Fruit fly (Drosophila melanogaster) whole organism, embryonic: ENCODE data around the gene Nep6.

Experiments used
- CG1024 ChIP-seq: fragments of 200-800 bp; sonication (Bioruptor generic); IDR thresholded peaks from 2 replicates; pipeline ENCODE4 v1.3.6; 2022; ENCODE audit warnings: missing biosample characterization, missing genetic modification characterization
- CG10462 ChIP-seq: fragments of 200-800 bp; sonication (Bioruptor generic); optimal IDR thresholded peaks from 2 replicates; lab custom pipeline; 2016; ENCODE audit warnings: missing biosample characterization, missing genetic modification characterization
- CG12219 ChIP-seq: fragments of 200-800 bp; sonication (Bioruptor generic); optimal IDR thresholded peaks from 3 replicates; lab custom pipeline; 2018; ENCODE audit warnings: missing biosample characterization, mild to moderate bottlenecking, missing genetic modification characterization
- CG12942 ChIP-seq: fragments of 200-800 bp; sonication (Bioruptor generic); optimal IDR thresholded peaks from 3 replicates; lab custom pipeline; 2016; ENCODE audit warnings: missing biosample characterization, missing genetic modification characterization
- CG1603 ChIP-seq: fragments of 200-800 bp; sonication (Bioruptor generic); optimal IDR thresholded peaks from 2 replicates; lab custom pipeline; 2019; ENCODE audit warnings: missing biosample characterization, mild to moderate bottlenecking, missing genetic modification characterization, moderate library complexity
- CG16779 ChIP-seq: fragments of 200-800 bp; sonication (Bioruptor generic); IDR thresholded peaks from 2 replicates; pipeline ENCODE4 v1.3.6; 2022; ENCODE audit warnings: missing biosample characterization, missing genetic modification characterization
- CG16815 ChIP-seq: fragments of 200-800 bp; sonication (Bioruptor generic); optimal IDR thresholded peaks from 3 replicates; lab custom pipeline; 2017; ENCODE audit warnings: missing biosample characterization, mild to moderate bottlenecking, missing genetic modification characterization
- CG17612 ChIP-seq: fragments of 200-800 bp; sonication (Bioruptor generic); IDR thresholded peaks from 2 replicates; pipeline ENCODE4 v1.3.6; 2022; ENCODE audit warnings: missing biosample characterization, missing genetic modification characterization
- CG18619 ChIP-seq: fragments of 200-800 bp; sonication (Bioruptor generic); optimal IDR thresholded peaks from 3 replicates; lab custom pipeline; 2017; ENCODE audit warnings: missing biosample characterization, mild to moderate bottlenecking, missing genetic modification characterization
- CG2199 ChIP-seq: fragments of 200-800 bp; sonication (Bioruptor generic); IDR thresholded peaks from 3 replicates; pipeline ENCODE4 v1.3.6; 2022; ENCODE audit warnings: missing biosample characterization, missing genetic modification characterization
- CG2202 ChIP-seq: fragments of 200-800 bp; sonication (Bioruptor generic); optimal IDR thresholded peaks from 2 replicates; lab custom pipeline; 2018; ENCODE audit warnings: missing biosample characterization, mild to moderate bottlenecking, missing genetic modification characterization
- CG31388 ChIP-seq: fragments of 200-800 bp; sonication (Bioruptor generic); optimal IDR thresholded peaks from 2 replicates; lab custom pipeline; 2016; ENCODE audit warnings: missing biosample characterization, missing genetic modification characterization
- CG32532 ChIP-seq: fragments of 200-800 bp; sonication (Bioruptor generic); IDR thresholded peaks from 2 replicates; pipeline ENCODE4 v1.3.6; 2022; ENCODE audit warnings: missing biosample characterization, missing genetic modification characterization
- CG33213 ChIP-seq: fragments of 200-800 bp; sonication (Bioruptor generic); optimal IDR thresholded peaks from 3 replicates; lab custom pipeline; 2016; ENCODE audit warnings: missing biosample characterization, missing genetic modification characterization
- CG8359 ChIP-seq: fragments of 200-800 bp; sonication (Bioruptor generic); optimal IDR thresholded peaks from 2 replicates; lab custom pipeline; 2017; ENCODE audit warnings: missing biosample characterization, mild to moderate bottlenecking, missing genetic modification characterization, borderline replicate concordance
- CG9932 ChIP-seq: fragments of 200-800 bp; sonication (Bioruptor generic); IDR thresholded peaks from 2 replicates; pipeline ENCODE4 v1.3.6; 2022; ENCODE audit warnings: missing biosample characterization, missing genetic modification characterization
- D19A ChIP-seq: fragments of 200-800 bp; optimal IDR thresholded peaks from 3 replicates; lab custom pipeline; 2019; ENCODE audit warnings: missing biosample characterization, mild to moderate bottlenecking, missing genetic modification characterization, moderate library complexity
- Deaf1 ChIP-seq: fragments of 200-800 bp; optimal IDR thresholded peaks from 3 replicates; lab custom pipeline; 2019; ENCODE audit warnings: missing biosample characterization, mild to moderate bottlenecking, missing genetic modification characterization, moderate library complexity
- Dek ChIP-seq: fragments of 200-800 bp; sonication (Bioruptor generic); optimal IDR thresholded peaks from 3 replicates; lab custom pipeline; 2019; ENCODE audit warnings: missing biosample characterization, mild to moderate bottlenecking, missing genetic modification characterization, moderate library complexity
- Fer2 ChIP-seq: fragments of 200-800 bp; sonication (Bioruptor generic); optimal IDR thresholded peaks from 2 replicates; lab custom pipeline; 2018; ENCODE audit warnings: missing biosample characterization, mild to moderate bottlenecking, missing genetic modification characterization, moderate library complexity
- HLH3B ChIP-seq: fragments of 200-800 bp; sonication (Bioruptor generic); IDR thresholded peaks from 2 replicates; pipeline ENCODE4 v1.3.6; 2022; ENCODE audit warnings: missing biosample characterization, missing genetic modification characterization
- Hmx ChIP-seq: fragments of 200-800 bp; sonication (Bioruptor generic); optimal IDR thresholded peaks from 2 replicates; lab custom pipeline; 2016; ENCODE audit warnings: missing biosample characterization, missing genetic modification characterization
- Hr51 ChIP-seq, 2 experiments: fragments of 200-800 bp; sonication (Bioruptor generic); optimal IDR thresholded peaks; 2 replicates in 1 of 2; 3 replicates in 1 of 2; lab custom pipeline; 2016 to 2018; ENCODE audit warnings: missing biosample characterization in 2 of 2, missing genetic modification characterization in 2 of 2, mild to moderate bottlenecking in 1 of 2, moderate library complexity in 1 of 2
- MBD-R2 ChIP-seq: fragments of 200-800 bp; sonication (Bioruptor generic); IDR thresholded peaks from 2 replicates; pipeline ENCODE4 v1.3.6; 2022; ENCODE audit warnings: missing biosample characterization, missing genetic modification characterization
- Max ChIP-seq: fragments of 200-800 bp; sonication (Bioruptor generic); optimal IDR thresholded peaks from 2 replicates; lab custom pipeline; 2016; ENCODE audit warnings: missing biosample characterization, mild to moderate bottlenecking, missing genetic modification characterization
- Meics ChIP-seq: fragments of 200-800 bp; sonication (Bioruptor generic); optimal IDR thresholded peaks from 2 replicates; lab custom pipeline; 2017; ENCODE audit warnings: missing biosample characterization, mild to moderate bottlenecking, missing genetic modification characterization
- Oaz ChIP-seq: fragments of 200-800 bp; sonication (Bioruptor generic); IDR thresholded peaks from 2 replicates; pipeline ENCODE4 v1.3.6; 2022; ENCODE audit warnings: missing biosample characterization, missing genetic modification characterization
- Ravus ChIP-seq: fragments of 200-800 bp; sonication (Bioruptor generic); IDR thresholded peaks from 2 replicates; pipeline ENCODE4 v1.3.6; 2022; ENCODE audit warnings: missing biosample characterization, missing genetic modification characterization
- Rfx ChIP-seq: fragments of 200-800 bp; sonication (Bioruptor generic); IDR thresholded peaks from 2 replicates; pipeline ENCODE4 v1.3.6; 2022; ENCODE audit warnings: missing biosample characterization, missing genetic modification characterization
- Sry-β ChIP-seq: fragments of 200-800 bp; sonication (Bioruptor generic); optimal IDR thresholded peaks from 2 replicates; lab custom pipeline; 2018; ENCODE audit warnings: missing biosample characterization, mild to moderate bottlenecking, missing genetic modification characterization, moderate library complexity
- Taf1 ChIP-seq: fragments of 200-800 bp; sonication (Bioruptor generic); IDR thresholded peaks from 2 replicates; pipeline ENCODE4 v1.3.6; 2022; ENCODE audit warnings: missing biosample characterization, missing genetic modification characterization
- amos ChIP-seq: fragments of 200-800 bp; sonication (Bioruptor generic); IDR thresholded peaks from 2 replicates; pipeline ENCODE4 v1.3.6; 2022; ENCODE audit warnings: missing biosample characterization, missing genetic modification characterization; ENCODE audit not compliant: partially characterized antibody
- br ChIP-seq: fragments of >200 bp; optimal IDR thresholded peaks from 2 replicates; lab custom pipeline; 2017
- cg ChIP-seq: fragments of 200-800 bp; sonication (Bioruptor generic); optimal IDR thresholded peaks from 3 replicates; lab custom pipeline; 2019; ENCODE audit warnings: missing biosample characterization, mild to moderate bottlenecking, missing genetic modification characterization, moderate library complexity
- chif ChIP-seq, 2 experiments: fragments of 200-800 bp; sonication (Bioruptor generic); optimal IDR thresholded peaks; 3 replicates each; lab custom pipeline; 2016; ENCODE audit warnings: missing biosample characterization in 2 of 2, missing genetic modification characterization in 2 of 2
- crol ChIP-seq: fragments of 200-800 bp; sonication (Bioruptor generic); IDR thresholded peaks from 2 replicates; pipeline ENCODE4 v1.3.6; 2022; ENCODE audit warnings: missing biosample characterization, missing genetic modification characterization
- crp ChIP-seq, 2 experiments: fragments of 200-800 bp; sonication (Bioruptor generic); optimal IDR thresholded peaks; 2 replicates in 1 of 2; 3 replicates in 1 of 2; lab custom pipeline; 2017; ENCODE audit warnings: missing biosample characterization in 2 of 2, missing genetic modification characterization in 2 of 2, mild to moderate bottlenecking in 1 of 2, moderate library complexity in 1 of 2
- dati ChIP-seq: fragments of 200-800 bp; sonication (Bioruptor generic); IDR thresholded peaks from 2 replicates; pipeline ENCODE4 v1.3.6; 2022; ENCODE audit warnings: missing biosample characterization, missing genetic modification characterization
- en ChIP-seq: fragments of 200-800 bp; sonication (Bioruptor generic); optimal IDR thresholded peaks from 2 replicates; lab custom pipeline; 2016; ENCODE audit warnings: missing biosample characterization, missing genetic modification characterization
- lola ChIP-seq, 3 experiments: fragments of >200 bp in 2 of 3; fragments of 200-800 bp in 1 of 3; sonication (Bioruptor generic) in 1 of 3; optimal IDR thresholded peaks; 2 replicates each; lab custom pipeline; 2017 to 2019; ENCODE audit warnings: missing biosample characterization in 3 of 3, missing genetic modification characterization in 3 of 3, mild to moderate bottlenecking in 1 of 3, moderate library complexity in 1 of 3
- nmo ChIP-seq: fragments of 200-800 bp; sonication (Bioruptor generic); optimal IDR thresholded peaks from 2 replicates; lab custom pipeline; 2018; ENCODE audit warnings: missing biosample characterization, mild to moderate bottlenecking, missing genetic modification characterization, moderate library complexity
- pan ChIP-seq, 4 experiments: fragments of >200 bp in 3 of 4; fragments of 200-800 bp in 1 of 4; sonication (Bioruptor generic) in 1 of 4; optimal IDR thresholded peaks in 3 of 4; IDR thresholded peaks in 1 of 4; 2 replicates each; pipeline versions ENCODE4 v1.3.6 to Lab custom; 2017 to 2022; ENCODE audit warnings: missing biosample characterization in 2 of 4, missing genetic modification characterization in 2 of 4, mixed read lengths in 1 of 4
- prd ChIP-seq, 3 experiments: fragments of >200 bp in 2 of 3; fragments of 200-800 bp in 1 of 3; sonication (Bioruptor generic) in 1 of 3; optimal IDR thresholded peaks in 2 of 3; IDR thresholded peaks in 1 of 3; 2 replicates in 2 of 3; 3 replicates in 1 of 3; pipeline versions ENCODE4 v1.3.6 to Lab custom; 2017 to 2022; ENCODE audit warnings: missing biosample characterization in 1 of 3, missing genetic modification characterization in 1 of 3
- sima ChIP-seq: fragments of 200-800 bp; sonication (Bioruptor generic); optimal IDR thresholded peaks from 2 replicates; lab custom pipeline; 2016; ENCODE audit warnings: missing biosample characterization, missing genetic modification characterization
- slbo ChIP-seq: fragments of 200-800 bp; sonication (Bioruptor generic); IDR thresholded peaks from 2 replicates; pipeline ENCODE4 v1.3.6; 2022; ENCODE audit warnings: missing biosample characterization, missing genetic modification characterization
- sna ChIP-seq: fragments of 200-800 bp; sonication (Bioruptor generic); IDR thresholded peaks from 2 replicates; pipeline ENCODE4 v1.3.6; 2022; ENCODE audit warnings: missing biosample characterization, missing genetic modification characterization; ENCODE audit not compliant: partially characterized antibody
- tna ChIP-seq: fragments of 200-800 bp; sonication (Bioruptor generic); IDR thresholded peaks from 2 replicates; pipeline ENCODE4 v1.3.6; 2022; ENCODE audit warnings: missing biosample characterization, missing genetic modification characterization; ENCODE audit not compliant: partially characterized antibody
- tx ChIP-seq: fragments of 200-800 bp; sonication (Bioruptor generic); optimal IDR thresholded peaks from 2 replicates; lab custom pipeline; 2016; ENCODE audit warnings: missing biosample characterization, missing genetic modification characterization
- unpg ChIP-seq: fragments of 200-800 bp; sonication (Bioruptor generic); optimal IDR thresholded peaks from 3 replicates; lab custom pipeline; 2018; ENCODE audit warnings: missing biosample characterization, mild to moderate bottlenecking, missing genetic modification characterization, moderate library complexity

Nep6 gene

DNA sequence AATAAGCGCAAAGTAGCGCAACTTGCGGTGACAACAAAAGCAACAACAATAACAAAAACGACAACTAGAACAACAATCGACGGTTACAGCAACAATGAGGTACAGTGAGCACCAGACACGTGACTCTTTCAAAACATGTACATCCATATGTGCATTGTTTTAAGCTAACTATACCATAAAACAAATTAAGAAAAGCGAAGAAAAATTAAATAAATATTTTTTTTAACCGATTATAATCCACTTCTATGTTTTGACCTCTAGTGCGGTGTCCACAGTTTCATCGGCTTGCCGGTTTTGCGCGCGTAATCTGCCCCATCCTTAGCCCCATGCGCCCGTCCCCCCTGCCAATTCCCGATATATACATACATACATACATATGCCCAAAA, 47.1 kb upstream of the Nep6 start (continued):
- peak; percentile 52 for TF ChIP-seq en
- TF ChIP-seq CG9932 = peak; percentile 98
- TF ChIP-seq Hmx (GFP tag; lab: Kevin White, UChicago) = peak; percentile 79
- TF ChIP-seq CG1024 (GFP tag; lab: Robert Waterston, UW) = peak; percentile 83
- no peak for TF ChIP-seq crol
- peak; percentile 81 for TF ChIP-seq CG12219 (GFP tag; lab: Kevin White, UChicago)
- TF ChIP-seq br (lab: Kevin White, UChicago) = no peak
- peak; percentile 80; the same call in 2 of the 3 replicates for TF ChIP-seq CG2199 (GFP tag; lab: Robert Waterston, UW)
- peak; percentile 69 to 83 for TF ChIP-seq chif (GFP tag; optimal IDR thresholded peaks at IDR 0.05; lab: Kevin White, UChicago)
- peak; percentile 90 for TF ChIP-seq Oaz (GFP tag; lab: Robert Waterston, UW)
- TF ChIP-seq MBD-R2 = peak; percentile 96
- TF ChIP-seq CG16815 = peak; percentile 92
- TF ChIP-seq cg = no peak
- TF ChIP-seq CG17612 (GFP tag; lab: Robert Waterston, UW) = peak; percentile 92
- TF ChIP-seq CG33213 = peak; percentile 81
- peak; percentile 96 for TF ChIP-seq CG16779 (GFP tag; lab: Robert Waterston, UW)
- peak; percentile 81 for TF ChIP-seq dati (GFP tag; lab: Robert Waterston, UW)
- peak in 1 of 2 experiments; percentile 41 for TF ChIP-seq crp (GFP tag; optimal IDR thresholded peaks at IDR 0.05; lab: Kevin White, UChicago)
- TF ChIP-seq CG8359 (GFP tag; lab: Kevin White, UChicago) = peak; percentile 66
- peak; percentile 79 for TF ChIP-seq CG12942
- no peak for TF ChIP-seq tna
- TF ChIP-seq Hr51 (GFP tag; optimal IDR thresholded peaks at IDR 0.05; lab: Kevin White, UChicago) = peak; percentile 71 to 89
- peak in 1 of 3 experiments; percentile 67 for TF ChIP-seq lola (GFP tag; optimal IDR thresholded peaks at IDR 0.05; lab: Kevin White, UChicago)
- peak; percentile 82 for TF ChIP-seq CG10462 (GFP tag; lab: Kevin White, UChicago)
- TF ChIP-seq Meics (GFP tag; lab: Kevin White, UChicago) = peak; percentile 95
- no peak for TF ChIP-seq amos
- peak; percentile 94 for TF ChIP-seq Dek (tag; lab: Kevin White, UChicago)
- peak; percentile 69 for TF ChIP-seq sima (GFP tag; lab: Kevin White, UChicago)
- peak; percentile 45 for TF ChIP-seq CG2202 (tag; lab: Kevin White, UChicago)
- TF ChIP-seq CG18619 (GFP tag; lab: Kevin White, UChicago) = peak; percentile 88
- no peak for TF ChIP-seq sna
- TF ChIP-seq Ravus (GFP tag; lab: Robert Waterston, UW) = peak; percentile 89
- TF ChIP-seq CG32532 (GFP tag; lab: Robert Waterston, UW) = peak; percentile 98
- TF ChIP-seq D19A (tag; lab: Kevin White, UChicago) = peak; percentile 75
- TF ChIP-seq unpg = peak; percentile 93
- peak; percentile 95 for TF ChIP-seq HLH3B (GFP tag; lab: Robert Waterston, UW)
- peak; percentile 98 for TF ChIP-seq Rfx (GFP tag; lab: Robert Waterston, UW)
- TF ChIP-seq Fer2 = peak; percentile 86
- TF ChIP-seq CG1603 (tag; lab: Kevin White, UChicago) = peak; percentile 90
- no peak for TF ChIP-seq pan (optimal IDR thresholded peaks at IDR 0.05; lab: Kevin White, UChicago)
- peak in 1 of 2 experiments; percentile 97 for TF ChIP-seq pan (GFP tag; optimal IDR thresholded peaks at IDR 0.05 in 1 of 2, IDR thresholded peaks at IDR 0.05 in 1 of 2)
- peak; percentile 98 for TF ChIP-seq Taf1 (GFP tag; lab: Robert Waterston, UW)
- TF ChIP-seq nmo (GFP tag; lab: Kevin White, UChicago) = peak; percentile 87
- TF ChIP-seq tx = peak; percentile 74
- peak; percentile 76 for TF ChIP-seq CG31388 (GFP tag; lab: Kevin White, UChicago)
- no peak for TF ChIP-seq Sry-β (GFP tag; lab: Kevin White, UChicago)
- TF ChIP-seq Max (GFP tag; lab: Kevin White, UChicago) = peak; percentile 88
- TF ChIP-seq slbo = peak; percentile 99
- no peak for TF ChIP-seq prd (optimal IDR thresholded peaks at IDR 0.05; lab: Kevin White, UChicago)
- TF ChIP-seq prd (GFP tag; IDR thresholded peaks at IDR 0.05; lab: Robert Waterston, UW) = peak; percentile 97
- peak; percentile 63 for TF ChIP-seq Deaf1
